Worm (Caenorhabditis elegans): Measurements from ENCODE around the gene nas-15.

- no peak for TF ChIP-seq sem-4 (tag; optimal IDR thresholded peaks at IDR 0.05)
- peak; percentile 31 for TF ChIP-seq sma-3 (GFP tag; optimal IDR thresholded peaks at IDR 0.05)
- TF ChIP-seq ceh-82 (tag; optimal IDR thresholded peaks at IDR 0.05): no peak
- no peak for TF ChIP-seq aly-2 (tag; optimal IDR thresholded peaks at IDR 0.05)
- TF ChIP-seq dmd-4 (tag; optimal IDR thresholded peaks at IDR 0.05): peak; percentile 3
These were observed 7.8 kb downstream of the nas-15 start for ce11 chrX:785368-785767.
